Fruit fly (Drosophila melanogaster) whole organism, wandering third instar larva: ENCODE results near the gene Srr.

Experiments
- Abd-B ChIP-seq: fragments of >200 bp; optimal IDR thresholded peaks from 2 replicates; lab custom pipeline; 2017; ENCODE audit warnings: missing biosample characterization, missing genetic modification characterization
- Hr78 ChIP-seq: fragments of >200 bp; optimal IDR thresholded peaks from 2 replicates; lab custom pipeline; 2017; ENCODE audit warnings: missing biosample characterization, missing genetic modification characterization
- OdsH ChIP-seq: fragments of 200-800 bp; sonication (Bioruptor generic); optimal IDR thresholded peaks from 2 replicates; lab custom pipeline; 2016; ENCODE audit warnings: missing biosample characterization, mild to moderate bottlenecking, missing genetic modification characterization
- Sp1 ChIP-seq: fragments of 200-800 bp; sonication (Bioruptor generic); optimal IDR thresholded peaks from 3 replicates; lab custom pipeline; 2019; ENCODE audit warnings: missing biosample characterization, mild to moderate bottlenecking, missing genetic modification characterization, moderate library complexity
- Vsx2 ChIP-seq: fragments of 200-300, 225-300 bp; sonication (Bioruptor generic); optimal IDR thresholded peaks from 2 replicates; lab custom pipeline; 2018; ENCODE audit warnings: missing biosample characterization, missing genetic modification characterization; ENCODE audit not compliant: partially characterized antibody
- br ChIP-seq: fragments of 200-800 bp; sonication (Bioruptor generic); optimal IDR thresholded peaks from 2 replicates; lab custom pipeline; 2016; ENCODE audit warnings: missing biosample characterization, missing genetic modification characterization
- fru ChIP-seq: fragments of 200-800 bp; sonication (Bioruptor generic); optimal IDR thresholded peaks from 3 replicates; lab custom pipeline; 2016; ENCODE audit warnings: missing biosample characterization, mild to moderate bottlenecking, missing genetic modification characterization
- lola ChIP-seq: fragments of >200 bp; optimal IDR thresholded peaks from 2 replicates; lab custom pipeline; 2017; ENCODE audit warnings: missing biosample characterization, missing genetic modification characterization
- pan ChIP-seq: fragments of >200 bp; optimal IDR thresholded peaks from 2 replicates; lab custom pipeline; 2017
- psq ChIP-seq: fragments of 200-800 bp; sonication (Bioruptor generic); optimal IDR thresholded peaks from 3 replicates; lab custom pipeline; 2017; ENCODE audit warnings: missing biosample characterization, mild to moderate bottlenecking, missing genetic modification characterization, moderate library complexity
- tai ChIP-seq: sonication (Bioruptor generic); optimal IDR thresholded peaks from 2 replicates; lab custom pipeline; 2016; ENCODE audit warnings: missing biosample characterization, missing genetic modification characterization

dm6 chr3R:9404104-9404512 lies 38.9 kb downstream of the Srr start, which contains the start of the genes CG9356, BBIP1 and CG8135:
- no peak for TF ChIP-seq fru
- TF ChIP-seq pan = no peak
- TF ChIP-seq Vsx2 = no peak
- no peak for TF ChIP-seq Hr78
- no peak for TF ChIP-seq Sp1 (GFP tag; lab: Kevin White, UChicago)
- TF ChIP-seq lola (GFP tag; lab: Kevin White, UChicago) = no peak
- no peak for TF ChIP-seq Abd-B (GFP tag; lab: Kevin White, UChicago)
- TF ChIP-seq tai (GFP tag; lab: Kevin White, UChicago) = no peak
- TF ChIP-seq br (GFP tag; lab: Kevin White, UChicago) = no peak
- TF ChIP-seq psq (GFP tag; lab: Kevin White, UChicago) = peak; percentile 62
- peak; percentile 61 for TF ChIP-seq OdsH (GFP tag; lab: Kevin White, UChicago)
